Worm (Caenorhabditis elegans) whole organism, L4/young adult: Measurements from ENCODE around the gene Y97E10AR.2.

Experiments used
- W03F9.2 ChIP-seq: fragments of 150-350 bp; optimal IDR thresholded peaks from 2 replicates; lab custom pipeline; 2014; ENCODE audit warnings: missing biosample characterization, missing genetic modification characterization
- him-1 ChIP-seq: sonication (generic microtip); optimal IDR thresholded peaks from 2 replicates; lab custom pipeline; 2016; ENCODE audit warnings: missing genotype, missing genetic modification reagents, missing genetic modification characterization, missing compliant biosample characterization

ce11 chrV:8010846-8011245 is 14.9 kb downstream of the Y97E10AR.2 start, which contains the start of gene lmtr-2:
- TF ChIP-seq him-1 (tag; lab: Kevin White, UChicago) (no peak), W03F9.2 (tag; lab: Kevin White, UChicago) (no peak)
